Fruit fly (Drosophila melanogaster): ENCODE measurements around the gene CG8031.

DNA sequence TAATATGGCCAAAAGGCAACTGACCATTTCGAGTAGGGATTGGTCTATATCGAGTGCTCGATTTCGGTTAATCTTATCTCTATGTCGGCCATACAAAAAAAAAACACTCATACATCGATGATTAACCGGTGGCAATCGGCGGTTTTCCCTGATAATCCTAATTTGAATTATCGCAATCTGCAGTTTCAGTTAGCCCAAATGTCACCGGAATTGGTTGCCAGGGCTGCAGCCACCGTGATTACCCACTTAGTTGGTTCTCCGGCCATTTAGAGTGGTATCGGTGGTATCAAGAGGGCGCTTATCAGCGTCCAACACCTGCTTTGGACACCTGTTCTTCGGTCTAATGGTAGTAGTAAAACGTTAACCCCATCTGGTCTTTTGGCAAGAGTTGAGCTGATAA lies 39.0 kb downstream of the CG8031 start:
- TF ChIP-seq CG10543 (GFP tag; optimal IDR thresholded peaks at IDR 0.05) (peak; percentile 10), CG32772 (GFP tag; IDR thresholded peaks at IDR 0.05) (no peak), Dad (GFP tag; optimal IDR thresholded peaks at IDR 0.05) (no peak), bcd (GFP tag; optimal IDR thresholded peaks at IDR 0.05) (no peak), Oaz (GFP tag; IDR thresholded peaks at IDR 0.05) (no peak)
